Fruit fly (Drosophila melanogaster) whole organism, embryonic: Measurements from ENCODE around the gene CG31952.

ENCODE experiments used
- B-H2 ChIP-seq: fragments of 200-800 bp; sonication (Bioruptor generic); optimal IDR thresholded peaks from 2 replicates; lab custom pipeline; 2018; ENCODE audit warnings: missing biosample characterization, mild to moderate bottlenecking, missing genetic modification characterization
- Blimp-1 ChIP-seq: fragments of 200-800 bp; sonication (Bioruptor generic); optimal IDR thresholded peaks from 3 replicates; lab custom pipeline; 2018; ENCODE audit warnings: missing biosample characterization, missing genetic modification characterization, mild to moderate bottlenecking, moderate library complexity, missing genetic modification reagents
- CG10321 ChIP-seq: fragments of 200-800 bp; sonication (Bioruptor generic); IDR thresholded peaks from 2 replicates; pipeline ENCODE4 v1.3.6; 2022; ENCODE audit warnings: missing biosample characterization, missing genetic modification characterization
- CG10366 ChIP-seq: fragments of 200-800 bp; sonication (Bioruptor generic); IDR thresholded peaks from 2 replicates; pipeline ENCODE4 v1.3.6; 2022; ENCODE audit warnings: missing biosample characterization, missing genetic modification characterization
- CG10979 ChIP-seq: fragments of 200-800 bp; sonication (Bioruptor generic); optimal IDR thresholded peaks from 2 replicates; lab custom pipeline; 2018; ENCODE audit warnings: missing biosample characterization, mild to moderate bottlenecking, missing genetic modification characterization, moderate library complexity
- CG11696 ChIP-seq: fragments of 200-800 bp; sonication (Bioruptor generic); IDR thresholded peaks from 2 replicates; pipeline ENCODE4 v1.3.6; 2022; ENCODE audit warnings: missing biosample characterization, missing genetic modification characterization
- CG12219 ChIP-seq: fragments of 200-800 bp; sonication (Bioruptor generic); optimal IDR thresholded peaks from 3 replicates; lab custom pipeline; 2018; ENCODE audit warnings: missing biosample characterization, mild to moderate bottlenecking, missing genetic modification characterization
- CG12391 ChIP-seq: fragments of 200-800 bp; sonication (Bioruptor generic); optimal IDR thresholded peaks from 3 replicates; lab custom pipeline; 2018; ENCODE audit warnings: missing biosample characterization, mild to moderate bottlenecking, missing genetic modification characterization, moderate library complexity
- CG13624 ChIP-seq: fragments of 200-800 bp; sonication (Bioruptor generic); optimal IDR thresholded peaks from 2 replicates; lab custom pipeline; 2016; ENCODE audit warnings: missing biosample characterization, missing genetic modification characterization
- CG1792 ChIP-seq: fragments of 200-800 bp; sonication (Bioruptor generic); optimal IDR thresholded peaks from 2 replicates; lab custom pipeline; 2016; ENCODE audit warnings: missing biosample characterization, missing genetic modification characterization
- CG18764 ChIP-seq: fragments of 200-800 bp; sonication (Bioruptor generic); optimal IDR thresholded peaks from 3 replicates; lab custom pipeline; 2016; ENCODE audit warnings: missing biosample characterization, missing genetic modification characterization
- CG2889 ChIP-seq: fragments of 200-800 bp; sonication (Bioruptor generic); IDR thresholded peaks from 3 replicates; pipeline ENCODE4 v1.3.6; 2022; ENCODE audit warnings: missing biosample characterization, missing genetic modification characterization
- CG30020 ChIP-seq: fragments of 200-800 bp; optimal IDR thresholded peaks from 2 replicates; lab custom pipeline; 2019; ENCODE audit warnings: missing biosample characterization, mild to moderate bottlenecking, missing genetic modification characterization, moderate library complexity
- CG3065 ChIP-seq: fragments of 200-800 bp; sonication (Bioruptor generic); optimal IDR thresholded peaks from 2 replicates; lab custom pipeline; 2016; ENCODE audit warnings: missing biosample characterization, missing genetic modification characterization
- CG31441 ChIP-seq: fragments of 200-800 bp; sonication (Bioruptor generic); IDR thresholded peaks from 2 replicates; pipeline ENCODE4 v1.3.6; 2022; ENCODE audit warnings: missing biosample characterization, missing genetic modification characterization
- CG33557 ChIP-seq: fragments of 200-800 bp; sonication (Bioruptor generic); optimal IDR thresholded peaks from 2 replicates; lab custom pipeline; 2019; ENCODE audit warnings: missing biosample characterization, mild to moderate bottlenecking, missing genetic modification characterization, moderate library complexity
- CG3407 ChIP-seq: fragments of 200-800 bp; sonication (Bioruptor generic); optimal IDR thresholded peaks from 2 replicates; lab custom pipeline; 2018; ENCODE audit warnings: missing biosample characterization, mild to moderate bottlenecking, missing genetic modification characterization
- CG34422 ChIP-seq: fragments of 200-800 bp; sonication (Bioruptor generic); IDR thresholded peaks from 3 replicates; pipeline ENCODE4 v1.3.6; 2022; ENCODE audit warnings: missing biosample characterization, missing genetic modification characterization
- CG3726 ChIP-seq: fragments of 200-800 bp; sonication (Bioruptor generic); IDR thresholded peaks from 3 replicates; pipeline ENCODE4, ENCODE4 v1.3.6; 2022; ENCODE audit warnings: missing biosample characterization, missing genetic modification characterization
- CG42726 ChIP-seq: fragments of 200-800 bp; sonication (Bioruptor generic); IDR thresholded peaks from 2 replicates; pipeline ENCODE4 v1.3.6; 2022; ENCODE audit warnings: missing biosample characterization, missing genetic modification characterization; ENCODE audit not compliant: partially characterized antibody
- CG7357 ChIP-seq: fragments of 200-800 bp; sonication (Bioruptor generic); IDR thresholded peaks from 3 replicates; pipeline ENCODE4 v1.3.6; 2022; ENCODE audit warnings: missing biosample characterization, missing genetic modification characterization
- CkIIα-i1 ChIP-seq: fragments of 200-800 bp; sonication (Bioruptor generic); IDR thresholded peaks from 2 replicates; pipeline ENCODE4 v1.3.6; 2022; ENCODE audit warnings: missing biosample characterization, missing genetic modification characterization
- D19B ChIP-seq: fragments of 200-800 bp; sonication (Bioruptor generic); optimal IDR thresholded peaks from 2 replicates; lab custom pipeline; 2017; ENCODE audit warnings: missing biosample characterization, mild to moderate bottlenecking, missing genetic modification characterization
- Dfd ChIP-seq, 2 experiments: fragments of >200 bp; optimal IDR thresholded peaks; 2 replicates each; lab custom pipeline; 2017; ENCODE audit warnings: missing biosample characterization in 2 of 2, missing genetic modification characterization in 2 of 2
- Dp ChIP-seq: fragments of 200-800 bp; sonication (Bioruptor generic); optimal IDR thresholded peaks from 2 replicates; lab custom pipeline; 2018; ENCODE audit warnings: missing biosample characterization, mild to moderate bottlenecking, missing genetic modification characterization, moderate library complexity
- Jarid2 ChIP-seq: fragments of 200-800 bp; sonication (Bioruptor generic); optimal IDR thresholded peaks from 3 replicates; lab custom pipeline; 2017; ENCODE audit warnings: mild to moderate bottlenecking, missing biosample characterization, missing genetic modification reagents, missing genetic modification characterization
- Lim3 ChIP-seq: fragments of 200-800 bp; sonication (Bioruptor generic); IDR thresholded peaks from 2 replicates; pipeline ENCODE4 v1.3.6; 2022; ENCODE audit warnings: missing biosample characterization, missing genetic modification characterization
- Meics ChIP-seq: fragments of 200-800 bp; sonication (Bioruptor generic); optimal IDR thresholded peaks from 2 replicates; lab custom pipeline; 2017; ENCODE audit warnings: missing biosample characterization, mild to moderate bottlenecking, missing genetic modification characterization
- Mes4 ChIP-seq: fragments of 200-800 bp; sonication (Bioruptor generic); optimal IDR thresholded peaks from 2 replicates; lab custom pipeline; 2016; ENCODE audit warnings: missing biosample characterization, missing genetic modification characterization
- Oli ChIP-seq: fragments of 200-800 bp; sonication (Bioruptor generic); optimal IDR thresholded peaks from 2 replicates; lab custom pipeline; 2018; ENCODE audit warnings: missing biosample characterization, mild to moderate bottlenecking, missing genetic modification characterization, moderate library complexity
- Opbp ChIP-seq: fragments of 200-800 bp; sonication (Bioruptor generic); IDR thresholded peaks from 3 replicates; pipeline ENCODE4 v1.3.6; 2022; ENCODE audit warnings: missing biosample characterization, missing genetic modification characterization; ENCODE audit not compliant: partially characterized antibody
- Ravus ChIP-seq: fragments of 200-800 bp; sonication (Bioruptor generic); IDR thresholded peaks from 2 replicates; pipeline ENCODE4 v1.3.6; 2022; ENCODE audit warnings: missing biosample characterization, missing genetic modification characterization
- Taf1 ChIP-seq: fragments of 200-800 bp; sonication (Bioruptor generic); IDR thresholded peaks from 2 replicates; pipeline ENCODE4 v1.3.6; 2022; ENCODE audit warnings: missing biosample characterization, missing genetic modification characterization
- ara ChIP-seq: fragments of 200-800 bp; sonication (Bioruptor generic); IDR thresholded peaks from 2 replicates; pipeline ENCODE4 v1.3.6; 2022; ENCODE audit warnings: missing biosample characterization, missing genetic modification characterization
- ash1 ChIP-seq: fragments of 200-800 bp; sonication (Bioruptor generic); optimal IDR thresholded peaks from 2 replicates; lab custom pipeline; 2018; ENCODE audit warnings: missing biosample characterization, mild to moderate bottlenecking, missing genetic modification characterization
- dm ChIP-seq: fragments of 200-800 bp; sonication (Bioruptor generic); optimal IDR thresholded peaks from 3 replicates; lab custom pipeline; 2016; ENCODE audit warnings: missing biosample characterization, missing genetic modification characterization
- dmrt99B ChIP-seq: fragments of 200-800 bp; sonication (Bioruptor generic); optimal IDR thresholded peaks from 2 replicates; lab custom pipeline; 2018; ENCODE audit warnings: missing biosample characterization, mild to moderate bottlenecking, missing genetic modification characterization, moderate library complexity
- ems ChIP-seq: fragments of 200-800 bp; sonication (Bioruptor generic); optimal IDR thresholded peaks from 3 replicates; lab custom pipeline; 2016; ENCODE audit warnings: missing biosample characterization, missing genetic modification characterization
- grau ChIP-seq: fragments of 200-800 bp; optimal IDR thresholded peaks from 3 replicates; lab custom pipeline; 2019; ENCODE audit warnings: missing biosample characterization, mild to moderate bottlenecking, missing genetic modification characterization, moderate library complexity
- grn ChIP-seq: fragments of 200-800 bp; sonication (Bioruptor generic); optimal IDR thresholded peaks from 3 replicates; lab custom pipeline; 2017; ENCODE audit warnings: missing biosample characterization, missing genetic modification characterization
- inv ChIP-seq: fragments of 200-800 bp; sonication (Bioruptor generic); IDR thresholded peaks from 2 replicates; pipeline ENCODE4 v1.3.6; 2022; ENCODE audit warnings: missing biosample characterization, missing genetic modification characterization; ENCODE audit not compliant: partially characterized antibody
- lola ChIP-seq, 3 experiments: fragments of >200 bp in 2 of 3; fragments of 200-800 bp in 1 of 3; sonication (Bioruptor generic) in 1 of 3; optimal IDR thresholded peaks; 2 replicates each; lab custom pipeline; 2017 to 2019; ENCODE audit warnings: missing biosample characterization in 3 of 3, missing genetic modification characterization in 3 of 3, mild to moderate bottlenecking in 1 of 3, moderate library complexity in 1 of 3
- odd ChIP-seq: fragments of 200-800 bp; sonication (Bioruptor generic); optimal IDR thresholded peaks from 2 replicates; lab custom pipeline; 2017; ENCODE audit warnings: missing biosample characterization, mild to moderate bottlenecking, missing genetic modification characterization
- schlank ChIP-seq: fragments of 200-800 bp; sonication (Bioruptor generic); optimal IDR thresholded peaks from 2 replicates; lab custom pipeline; 2018; ENCODE audit warnings: missing biosample characterization, mild to moderate bottlenecking, missing genetic modification characterization
- sim ChIP-seq: fragments of 200-800 bp; sonication (Bioruptor generic); IDR thresholded peaks from 2 replicates; pipeline ENCODE4 v1.3.6; 2022; ENCODE audit warnings: missing biosample characterization, missing genetic modification characterization
- slbo ChIP-seq: fragments of 200-800 bp; sonication (Bioruptor generic); IDR thresholded peaks from 2 replicates; pipeline ENCODE4 v1.3.6; 2022; ENCODE audit warnings: missing biosample characterization, missing genetic modification characterization
- sr ChIP-seq: fragments of 200-800 bp; sonication (Bioruptor generic); IDR thresholded peaks from 3 replicates; pipeline ENCODE4 v1.3.6; 2022; ENCODE audit warnings: missing biosample characterization, missing genetic modification characterization
- ssp ChIP-seq: fragments of 200-800 bp; sonication (Bioruptor generic); IDR thresholded peaks from 2 replicates; pipeline ENCODE4 v1.3.6; 2022; ENCODE audit warnings: missing biosample characterization, missing genetic modification characterization
- tgo ChIP-seq: fragments of 200-800 bp; sonication (Bioruptor generic); IDR thresholded peaks from 3 replicates; pipeline ENCODE4 v1.3.6; 2022; ENCODE audit warnings: missing biosample characterization, missing genetic modification characterization
- tup ChIP-seq: fragments of 200-800 bp; sonication (Bioruptor generic); optimal IDR thresholded peaks from 2 replicates; lab custom pipeline; 2016; ENCODE audit warnings: missing biosample characterization, mild to moderate bottlenecking, missing genetic modification characterization, moderate library complexity
- wdn ChIP-seq: fragments of 200-800 bp; sonication (Bioruptor generic); IDR thresholded peaks from 2 replicates; pipeline ENCODE4 v1.3.6; 2022; ENCODE audit warnings: missing biosample characterization, missing genetic modification characterization

The CG31952 gene

dm6 chr2L:3376684-3377086 lies 39.8 kb upstream of the CG31952 start, which contains the start of the genes CG9662 and Ptpa (continued):
- TF ChIP-seq dm (peak; percentile 84), grn (GFP tag; lab: Kevin White, UChicago) (no peak), schlank (tag; lab: Kevin White, UChicago) (peak; percentile 44), CG31441 (GFP tag; lab: Robert Waterston, UW) (peak; percentile 72; the same call in 1 of the 2 replicates), B-H2 (GFP tag; lab: Kevin White, UChicago) (peak; percentile 28), sr (peak; percentile 59; the same call in 1 of the 3 replicates), Jarid2 (GFP tag; lab: Kevin White, UChicago) (peak; percentile 17), CG10321 (GFP tag; lab: Robert Waterston, UW) (no peak), CG2889 (GFP tag; lab: Robert Waterston, UW) (peak; percentile 75; the same call in 1 of the 3 replicates), CG7357 (GFP tag; lab: Robert Waterston, UW) (peak; percentile 100), Dfd (GFP tag; optimal IDR thresholded peaks at IDR 0.05; lab: Kevin White, UChicago) (peak in 1 of 2 experiments; percentile 43), CG34422 (GFP tag; lab: Robert Waterston, UW) (peak; percentile 90), Ravus (GFP tag; lab: Robert Waterston, UW) (peak; percentile 61), CG30020 (peak; percentile 91), wdn (GFP tag; lab: Robert Waterston, UW) (peak; percentile 79), dmrt99B (peak; percentile 71), Blimp-1 (GFP tag; lab: Kevin White, UChicago) (no peak), Opbp (GFP tag; lab: Robert Waterston, UW) (peak; percentile 77), CG3407 (GFP tag; lab: Kevin White, UChicago) (peak; percentile 40), CG13624 (GFP tag; lab: Kevin White, UChicago) (peak; percentile 91), CG11696 (no peak), ssp (peak; percentile 96), lola (GFP tag; optimal IDR thresholded peaks at IDR 0.05; lab: Kevin White, UChicago) (peak in 2 of 3 experiments; percentile 67 to 70), D19B (GFP tag; lab: Kevin White, UChicago) (peak; percentile 58), Mes4 (GFP tag; lab: Kevin White, UChicago) (peak; percentile 69), CG10979 (peak; percentile 75), Dp (GFP tag; lab: Kevin White, UChicago) (peak; percentile 35), odd (GFP tag; lab: Kevin White, UChicago) (no peak), Taf1 (peak; percentile 70; the same call in 1 of the 2 replicates), CG42726 (GFP tag; lab: Robert Waterston, UW) (peak; percentile 76), sim (no peak), grau (tag; lab: Kevin White, UChicago) (peak; percentile 79), ash1 (no peak), Meics (GFP tag; lab: Kevin White, UChicago) (peak; percentile 69), CkIIα-i1 (GFP tag; lab: Robert Waterston, UW) (no peak), ems (GFP tag; lab: Kevin White, UChicago) (peak; percentile 82), tup (GFP tag; lab: Kevin White, UChicago) (peak; percentile 37), ara (GFP tag; lab: Robert Waterston, UW) (no peak), CG10366 (GFP tag; lab: Robert Waterston, UW) (peak; percentile 92), CG33557 (peak; percentile 64), inv (peak; percentile 93), slbo (GFP tag; lab: Robert Waterston, UW) (peak; percentile 92), tgo (GFP tag; lab: Robert Waterston, UW) (peak; percentile 81), CG18764 (GFP tag; lab: Kevin White, UChicago) (peak; percentile 75), CG12219 (no peak), CG1792 (peak; percentile 76), CG3726 (GFP tag; lab: Robert Waterston, UW) (peak; percentile 67; the same call in 2 of the 3 replicates), CG12391 (peak; percentile 89), CG3065 (peak; percentile 63), Oli (tag; lab: Kevin White, UChicago) (peak; percentile 64), Lim3 (peak; percentile 54; the same call in 1 of the 2 replicates)
